Fruit fly (Drosophila melanogaster) whole organism, embryonic: Measurements from ENCODE around the gene CG17202.

Experiments used
- BEAF-32 ChIP-seq: fragments of 200-800 bp; sonication (Bioruptor generic); optimal IDR thresholded peaks from 3 replicates; lab custom pipeline; 2017; ENCODE audit warnings: missing biosample characterization, missing genetic modification characterization, mild to moderate bottlenecking, moderate library complexity, missing genetic modification reagents
- CG10147 ChIP-seq: fragments of 200-800 bp; sonication (Bioruptor generic); optimal IDR thresholded peaks from 2 replicates; lab custom pipeline; 2019; ENCODE audit warnings: missing biosample characterization, mild to moderate bottlenecking, missing genetic modification characterization, moderate library complexity
- CG10543 ChIP-seq: fragments of 200-800 bp; sonication (Bioruptor generic); optimal IDR thresholded peaks from 3 replicates; lab custom pipeline; 2017; ENCODE audit warnings: missing biosample characterization, mild to moderate bottlenecking, missing genetic modification characterization, moderate library complexity
- CG14014 ChIP-seq: fragments of 200-800 bp; sonication (Bioruptor generic); IDR thresholded peaks from 2 replicates; pipeline ENCODE4 v1.3.6; 2022; ENCODE audit warnings: missing biosample characterization, missing genetic modification characterization
- CG14667 ChIP-seq: fragments of 200-800 bp; sonication (Bioruptor generic); IDR thresholded peaks from 2 replicates; pipeline ENCODE4 v1.3.6; 2022; ENCODE audit warnings: missing biosample characterization, missing genetic modification characterization
- CG14710 ChIP-seq: fragments of 200-800 bp; sonication (Bioruptor generic); optimal IDR thresholded peaks from 3 replicates; lab custom pipeline; 2019; ENCODE audit warnings: missing biosample characterization, mild to moderate bottlenecking, missing genetic modification characterization, moderate library complexity
- CG15011 ChIP-seq: fragments of 200-800 bp; sonication (Bioruptor generic); optimal IDR thresholded peaks from 3 replicates; lab custom pipeline; 2018; ENCODE audit warnings: missing biosample characterization, mild to moderate bottlenecking, missing genetic modification characterization
- CG17612 ChIP-seq: fragments of 200-800 bp; sonication (Bioruptor generic); IDR thresholded peaks from 2 replicates; pipeline ENCODE4 v1.3.6; 2022; ENCODE audit warnings: missing biosample characterization, missing genetic modification characterization
- CG1832 ChIP-seq: fragments of 200-800 bp; sonication (Bioruptor generic); optimal IDR thresholded peaks from 2 replicates; lab custom pipeline; 2017; ENCODE audit warnings: missing biosample characterization, mild to moderate bottlenecking, missing genetic modification characterization, inconsistent platforms
- CG3281 ChIP-seq: fragments of 200-800 bp; sonication (Bioruptor generic); optimal IDR thresholded peaks from 3 replicates; lab custom pipeline; 2017; ENCODE audit warnings: missing biosample characterization, mild to moderate bottlenecking, missing genetic modification characterization
- CG33557 ChIP-seq: fragments of 200-800 bp; sonication (Bioruptor generic); optimal IDR thresholded peaks from 2 replicates; lab custom pipeline; 2019; ENCODE audit warnings: missing biosample characterization, mild to moderate bottlenecking, missing genetic modification characterization, moderate library complexity
- CG6175 ChIP-seq: fragments of 200-800 bp; sonication (Bioruptor generic); IDR thresholded peaks from 3 replicates; pipeline ENCODE4 v1.3.6; 2022; ENCODE audit warnings: missing biosample characterization, missing genetic modification characterization
- CG6765 ChIP-seq: fragments of 200-800 bp; sonication (Bioruptor generic); optimal IDR thresholded peaks from 3 replicates; lab custom pipeline; 2017; ENCODE audit warnings: missing biosample characterization, mild to moderate bottlenecking, missing genetic modification characterization
- CG7987 ChIP-seq: fragments of 200-800 bp; sonication (Bioruptor generic); optimal IDR thresholded peaks from 2 replicates; lab custom pipeline; 2018; ENCODE audit warnings: missing biosample characterization, mild to moderate bottlenecking, missing genetic modification characterization, moderate library complexity
- CG8765 ChIP-seq: fragments of 200-800 bp; sonication (Bioruptor generic); IDR thresholded peaks from 2 replicates; pipeline ENCODE4 v1.3.6; 2022; ENCODE audit warnings: missing biosample characterization, missing genetic modification characterization
- Dbx ChIP-seq: fragments of 200-800 bp; sonication (Bioruptor generic); IDR thresholded peaks from 3 replicates; pipeline ENCODE4 v1.3.6; 2022; ENCODE audit warnings: missing biosample characterization, missing genetic modification characterization
- Dll ChIP-seq: fragments of 200-800 bp; sonication (Bioruptor generic); IDR thresholded peaks from 4 replicates; pipeline ENCODE4 v1.3.6; 2022; ENCODE audit warnings: missing biosample characterization, missing genetic modification characterization; ENCODE audit not compliant: partially characterized antibody
- Dp ChIP-seq: fragments of 200-800 bp; sonication (Bioruptor generic); optimal IDR thresholded peaks from 2 replicates; lab custom pipeline; 2018; ENCODE audit warnings: missing biosample characterization, mild to moderate bottlenecking, missing genetic modification characterization, moderate library complexity
- Fer3 ChIP-seq: fragments of 200-800 bp; sonication (Bioruptor generic); optimal IDR thresholded peaks from 2 replicates; lab custom pipeline; 2018; ENCODE audit warnings: missing biosample characterization, mild to moderate bottlenecking, missing genetic modification characterization, moderate library complexity
- Hr39 ChIP-seq: fragments of >200 bp; optimal IDR thresholded peaks from 2 replicates; lab custom pipeline; 2017
- MESR4 ChIP-seq: fragments of 200-800 bp; sonication (Bioruptor generic); optimal IDR thresholded peaks from 2 replicates; lab custom pipeline; 2018; ENCODE audit warnings: missing biosample characterization, mild to moderate bottlenecking, missing genetic modification characterization, moderate library complexity
- Pdp1 ChIP-seq, 2 experiments: fragments of 200-800 bp; sonication (Bioruptor generic); optimal IDR thresholded peaks; 3 replicates each; lab custom pipeline; 2016; ENCODE audit warnings: missing biosample characterization in 2 of 2, missing genetic modification characterization in 2 of 2, mild to moderate bottlenecking in 1 of 2, moderate library complexity in 1 of 2
- Rx ChIP-seq: fragments of 200-800 bp; sonication (Bioruptor generic); IDR thresholded peaks from 2 replicates; pipeline ENCODE4 v1.3.6; 2022; ENCODE audit warnings: missing biosample characterization, missing genetic modification characterization
- Xbp1 ChIP-seq: fragments of 200-800 bp; sonication (Bioruptor generic); optimal IDR thresholded peaks from 3 replicates; lab custom pipeline; 2016; ENCODE audit warnings: missing biosample characterization, mild to moderate bottlenecking, missing genetic modification characterization
- ac ChIP-seq: fragments of 200-800 bp; sonication (Bioruptor generic); optimal IDR thresholded peaks from 3 replicates; lab custom pipeline; 2017; ENCODE audit warnings: missing biosample characterization, mild to moderate bottlenecking, missing genetic modification characterization
- aop ChIP-seq: fragments of 200-800 bp; sonication (Bioruptor generic); IDR thresholded peaks from 2 replicates; pipeline ENCODE4 v1.3.6; 2022; ENCODE audit warnings: missing biosample characterization, missing genetic modification characterization
- az2 ChIP-seq: fragments of 200-800 bp; sonication (Bioruptor generic); optimal IDR thresholded peaks from 3 replicates; lab custom pipeline; 2016; ENCODE audit warnings: missing biosample characterization, missing genetic modification characterization
- bab2 ChIP-seq: fragments of 200-800 bp; sonication (Bioruptor generic); optimal IDR thresholded peaks from 2 replicates; lab custom pipeline; 2016; ENCODE audit warnings: missing biosample characterization, missing genetic modification characterization
- bbx ChIP-seq: fragments of 200-800 bp; sonication (Bioruptor generic); IDR thresholded peaks from 2 replicates; pipeline ENCODE4 v1.3.6; 2022; ENCODE audit warnings: missing biosample characterization, missing genetic modification characterization; ENCODE audit not compliant: partially characterized antibody
- bigmax ChIP-seq: fragments of 200-800 bp; sonication (Bioruptor generic); optimal IDR thresholded peaks from 2 replicates; lab custom pipeline; 2018; ENCODE audit warnings: missing biosample characterization, mild to moderate bottlenecking, missing genetic modification characterization
- cato ChIP-seq: fragments of 200-800 bp; sonication (Bioruptor generic); optimal IDR thresholded peaks from 2 replicates; lab custom pipeline; 2016; ENCODE audit warnings: missing biosample characterization, missing genetic modification characterization, borderline replicate concordance
- fd64A ChIP-seq: fragments of 200-800 bp; sonication (Bioruptor generic); optimal IDR thresholded peaks from 3 replicates; lab custom pipeline; 2018; ENCODE audit warnings: missing biosample characterization, mild to moderate bottlenecking, missing genetic modification characterization
- gfzf ChIP-seq: fragments of 200-800 bp; sonication (Bioruptor generic); optimal IDR thresholded peaks from 2 replicates; lab custom pipeline; 2016; ENCODE audit warnings: missing biosample characterization, mild to moderate bottlenecking, missing genetic modification characterization, moderate library complexity
- gt ChIP-seq: fragments of 200-800 bp; sonication (Bioruptor generic); IDR thresholded peaks from 2 replicates; pipeline ENCODE4 v1.3.6; 2022; ENCODE audit warnings: missing biosample characterization, missing genetic modification characterization
- her ChIP-seq: fragments of 200-800 bp; sonication (Bioruptor generic); optimal IDR thresholded peaks from 2 replicates; lab custom pipeline; 2016; ENCODE audit warnings: missing biosample characterization, missing genetic modification characterization
- jing ChIP-seq: fragments of 200-800 bp; sonication (Bioruptor generic); optimal IDR thresholded peaks from 2 replicates; lab custom pipeline; 2018; ENCODE audit warnings: missing biosample characterization, mild to moderate bottlenecking, missing genetic modification characterization
- lmd ChIP-seq: fragments of 200-800 bp; sonication (Bioruptor generic); IDR thresholded peaks from 2 replicates; pipeline ENCODE4 v1.3.6; 2022; ENCODE audit warnings: missing biosample characterization, missing genetic modification characterization
- luna ChIP-seq: fragments of 200-800 bp; sonication (Bioruptor generic); optimal IDR thresholded peaks from 2 replicates; lab custom pipeline; 2016; ENCODE audit warnings: missing biosample characterization, missing genetic modification characterization
- nmo ChIP-seq: fragments of 200-800 bp; sonication (Bioruptor generic); optimal IDR thresholded peaks from 2 replicates; lab custom pipeline; 2018; ENCODE audit warnings: missing biosample characterization, mild to moderate bottlenecking, missing genetic modification characterization, moderate library complexity
- pb ChIP-seq: fragments of 200-800 bp; sonication (Bioruptor generic); optimal IDR thresholded peaks from 3 replicates; lab custom pipeline; 2016; ENCODE audit warnings: missing biosample characterization, missing genetic modification characterization
- prd ChIP-seq, 3 experiments: fragments of >200 bp in 2 of 3; fragments of 200-800 bp in 1 of 3; sonication (Bioruptor generic) in 1 of 3; optimal IDR thresholded peaks in 2 of 3; IDR thresholded peaks in 1 of 3; 2 replicates in 2 of 3; 3 replicates in 1 of 3; pipeline versions ENCODE4 v1.3.6 to Lab custom; 2017 to 2022; ENCODE audit warnings: missing biosample characterization in 1 of 3, missing genetic modification characterization in 1 of 3
- pzg ChIP-seq: fragments of 200-800 bp; sonication (Bioruptor generic); optimal IDR thresholded peaks from 3 replicates; lab custom pipeline; 2018; ENCODE audit warnings: missing biosample characterization, mild to moderate bottlenecking, missing genetic modification characterization, moderate library complexity
- run ChIP-seq: fragments of 200-800 bp; sonication (Bioruptor generic); optimal IDR thresholded peaks from 3 replicates; lab custom pipeline; 2018; ENCODE audit warnings: missing biosample characterization, mild to moderate bottlenecking, missing genetic modification characterization
- sisA ChIP-seq: fragments of 200-800 bp; sonication (Bioruptor generic); IDR thresholded peaks from 2 replicates; pipeline ENCODE4 v1.3.6; 2022; ENCODE audit warnings: missing biosample characterization, missing genetic modification characterization
- slp2 ChIP-seq: fragments of 200-800 bp; sonication (Bioruptor generic); optimal IDR thresholded peaks from 2 replicates; lab custom pipeline; 2016; ENCODE audit warnings: missing biosample characterization, missing genetic modification characterization
- stc ChIP-seq: fragments of 200-800 bp; sonication (Bioruptor generic); IDR thresholded peaks from 2 replicates; pipeline ENCODE4 v1.3.6; 2022; ENCODE audit warnings: missing biosample characterization, missing genetic modification characterization
- tin ChIP-seq: fragments of 200-800 bp; sonication (Bioruptor generic); optimal IDR thresholded peaks from 3 replicates; lab custom pipeline; 2016; ENCODE audit warnings: missing biosample characterization, missing genetic modification characterization
- unpg ChIP-seq: fragments of 200-800 bp; sonication (Bioruptor generic); optimal IDR thresholded peaks from 3 replicates; lab custom pipeline; 2018; ENCODE audit warnings: missing biosample characterization, mild to moderate bottlenecking, missing genetic modification characterization, moderate library complexity
- zen ChIP-seq: fragments of 200-800 bp; sonication (Bioruptor generic); optimal IDR thresholded peaks from 3 replicates; lab custom pipeline; 2018; ENCODE audit warnings: missing biosample characterization, mild to moderate bottlenecking, missing genetic modification characterization, moderate library complexity
- zfh1 ChIP-seq: fragments of 200-800 bp; sonication (Bioruptor generic); IDR thresholded peaks from 3 replicates; pipeline ENCODE4 v1.3.6; 2022; ENCODE audit warnings: missing biosample characterization, missing genetic modification characterization

CG17202 gene

DNA sequence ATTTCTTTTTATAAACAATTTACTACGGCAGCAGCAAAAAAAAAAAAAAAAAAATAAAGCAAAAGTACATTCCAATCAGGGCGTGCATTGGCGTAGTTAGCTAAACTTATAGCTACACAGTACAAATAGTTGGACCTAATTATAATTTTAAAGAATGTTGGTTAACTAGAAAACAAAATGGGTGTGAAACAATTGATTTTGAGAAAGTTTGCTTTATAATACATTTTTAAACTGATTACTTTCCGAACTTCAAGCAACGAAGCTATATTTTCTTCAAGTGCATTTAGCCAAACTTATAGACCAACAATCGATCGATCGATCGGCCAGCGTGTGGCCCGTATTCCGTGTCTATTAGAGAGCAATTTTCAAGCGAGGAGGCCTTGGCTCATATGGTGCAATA lies 28.8 kb downstream of the CG17202 start (continued):
- TF ChIP-seq jing (GFP tag; lab: Kevin White, UChicago) = no peak
- TF ChIP-seq unpg (GFP tag; lab: Kevin White, UChicago) = peak; percentile 52
- no peak for TF ChIP-seq CG17612 (GFP tag; lab: Robert Waterston, UW)
- TF ChIP-seq zen = no peak
- TF ChIP-seq CG8765 = no peak
- 0 out of 3 replicates have a peak, but pooled peaks have one; percentile 24 for TF ChIP-seq zfh1 (GFP tag; lab: Robert Waterston, UW)
- no peak for TF ChIP-seq run (tag; lab: Kevin White, UChicago)
- TF ChIP-seq bab2 (GFP tag; lab: Kevin White, UChicago) = peak; percentile 29
- TF ChIP-seq MESR4 (GFP tag; lab: Kevin White, UChicago) = no peak
- TF ChIP-seq Fer3 (tag; lab: Kevin White, UChicago) = peak; percentile 48
- no peak for TF ChIP-seq Pdp1 (GFP tag; optimal IDR thresholded peaks at IDR 0.05; lab: Kevin White, UChicago)
- TF ChIP-seq stc (GFP tag; lab: Robert Waterston, UW) = peak; percentile 37; the same call in 1 of the 2 replicates
- no peak for TF ChIP-seq her (GFP tag; lab: Kevin White, UChicago)
- TF ChIP-seq aop = no peak
- peak; percentile 7 for TF ChIP-seq Xbp1 (GFP tag; lab: Kevin White, UChicago)
- TF ChIP-seq Dp (GFP tag; lab: Kevin White, UChicago) = no peak
- no peak for TF ChIP-seq CG33557 (GFP tag; lab: Kevin White, UChicago)
- TF ChIP-seq fd64A (GFP tag; lab: Kevin White, UChicago) = no peak
- TF ChIP-seq sisA = 0 out of 2 replicates have a peak, but pooled peaks have one; percentile 31
- no peak for TF ChIP-seq CG1832 (GFP tag; lab: Kevin White, UChicago)
- no peak for TF ChIP-seq pzg
- TF ChIP-seq gt (GFP tag; lab: Robert Waterston, UW) = no peak
- TF ChIP-seq bigmax (GFP tag; lab: Kevin White, UChicago) = no peak
- no peak for TF ChIP-seq luna (GFP tag; lab: Kevin White, UChicago)
- no peak for TF ChIP-seq CG15011
- TF ChIP-seq Dbx (GFP tag; lab: Robert Waterston, UW) = no peak
- peak; percentile 19 for TF ChIP-seq tin (GFP tag; lab: Kevin White, UChicago)
- no peak for TF ChIP-seq CG14667 (GFP tag; lab: Robert Waterston, UW)
- TF ChIP-seq CG6765 = no peak
- TF ChIP-seq lmd (GFP tag; lab: Robert Waterston, UW) = 0 out of 2 replicates have a peak, but pooled peaks have one; percentile 16
- TF ChIP-seq BEAF-32 (GFP tag; lab: Kevin White, UChicago) = no peak
- TF ChIP-seq slp2 (GFP tag; lab: Kevin White, UChicago) = peak; percentile 24
- no peak for TF ChIP-seq CG7987
- TF ChIP-seq Hr39 (lab: Kevin White, UChicago) = no peak
- TF ChIP-seq az2 = peak; percentile 36
- no peak for TF ChIP-seq CG10147 (GFP tag; lab: Kevin White, UChicago)
- peak; percentile 27 for TF ChIP-seq nmo
- no peak for TF ChIP-seq gfzf (GFP tag; lab: Kevin White, UChicago)
- TF ChIP-seq CG10543 = no peak
- TF ChIP-seq CG3281 (GFP tag; lab: Kevin White, UChicago) = peak; percentile 14
- TF ChIP-seq prd (optimal IDR thresholded peaks at IDR 0.05; lab: Kevin White, UChicago) = no peak
- peak; percentile 34; the same call in 1 of the 3 replicates for TF ChIP-seq prd (GFP tag; IDR thresholded peaks at IDR 0.05; lab: Robert Waterston, UW)
- no peak for TF ChIP-seq ac (GFP tag; lab: Kevin White, UChicago)
- TF ChIP-seq Dll (GFP tag; lab: Robert Waterston, UW) = no peak
- no peak for TF ChIP-seq pb (GFP tag; lab: Kevin White, UChicago)
- TF ChIP-seq bbx (GFP tag; lab: Robert Waterston, UW) = no peak
- no peak for TF ChIP-seq CG6175
- TF ChIP-seq Rx (GFP tag; lab: Robert Waterston, UW) = no peak
- TF ChIP-seq CG14710 (tag; lab: Kevin White, UChicago) = no peak
- peak; percentile 16 for TF ChIP-seq cato (GFP tag; lab: Kevin White, UChicago)
- no peak for TF ChIP-seq CG14014 (GFP tag; lab: Robert Waterston, UW)
